Fruit fly (Drosophila melanogaster) whole organism, embryonic: ENCODE measurements around the gene Usp30.

ENCODE experiments used
- Antp ChIP-seq: fragments of 200-800 bp; sonication (Bioruptor generic); optimal IDR thresholded peaks from 3 replicates; lab custom pipeline; 2016; ENCODE audit warnings: missing biosample characterization, missing genetic modification characterization
- Bgb ChIP-seq: fragments of 200-800 bp; sonication (Bioruptor generic); IDR thresholded peaks from 2 replicates; pipeline ENCODE4 v1.3.6; 2022; ENCODE audit warnings: missing biosample characterization, missing genetic modification characterization; ENCODE audit not compliant: partially characterized antibody
- CG10267 ChIP-seq: fragments of 200-800 bp; sonication (Bioruptor generic); optimal IDR thresholded peaks from 2 replicates; lab custom pipeline; 2018; ENCODE audit warnings: missing biosample characterization, mild to moderate bottlenecking, missing genetic modification characterization, moderate library complexity
- CG10543 ChIP-seq: fragments of 200-800 bp; sonication (Bioruptor generic); optimal IDR thresholded peaks from 3 replicates; lab custom pipeline; 2017; ENCODE audit warnings: missing biosample characterization, mild to moderate bottlenecking, missing genetic modification characterization, moderate library complexity
- CG12942 ChIP-seq: fragments of 200-800 bp; sonication (Bioruptor generic); optimal IDR thresholded peaks from 3 replicates; lab custom pipeline; 2016; ENCODE audit warnings: missing biosample characterization, missing genetic modification characterization
- CG14667 ChIP-seq: fragments of 200-800 bp; sonication (Bioruptor generic); IDR thresholded peaks from 2 replicates; pipeline ENCODE4 v1.3.6; 2022; ENCODE audit warnings: missing biosample characterization, missing genetic modification characterization
- CG18599 ChIP-seq: fragments of 200-800 bp; sonication (Bioruptor generic); optimal IDR thresholded peaks from 3 replicates; lab custom pipeline; 2017; ENCODE audit warnings: missing biosample characterization, missing genetic modification characterization, mild to moderate bottlenecking, moderate library complexity, missing genetic modification reagents
- CG31365 ChIP-seq: fragments of 200-800 bp; sonication (Bioruptor generic); optimal IDR thresholded peaks from 2 replicates; lab custom pipeline; 2018; ENCODE audit warnings: missing biosample characterization, mild to moderate bottlenecking, missing genetic modification characterization
- CG7745 ChIP-seq: fragments of 200-800 bp; sonication (Bioruptor generic); optimal IDR thresholded peaks from 2 replicates; lab custom pipeline; 2018; ENCODE audit warnings: missing biosample characterization, mild to moderate bottlenecking, missing genetic modification characterization, moderate library complexity
- CG7928 ChIP-seq: fragments of 200-800 bp; sonication (Bioruptor generic); optimal IDR thresholded peaks from 2 replicates; lab custom pipeline; 2017; ENCODE audit warnings: missing biosample characterization, mild to moderate bottlenecking, missing genetic modification characterization
- CG8388 ChIP-seq: fragments of 200-800 bp; sonication (Bioruptor generic); optimal IDR thresholded peaks from 2 replicates; lab custom pipeline; 2019; ENCODE audit warnings: missing biosample characterization, mild to moderate bottlenecking, missing genetic modification characterization, moderate library complexity
- CG8944 ChIP-seq: fragments of 200-800 bp; sonication (Bioruptor generic); optimal IDR thresholded peaks from 3 replicates; lab custom pipeline; 2016; ENCODE audit warnings: missing biosample characterization, missing genetic modification characterization
- Dad ChIP-seq: fragments of 200-800 bp; sonication (Bioruptor generic); optimal IDR thresholded peaks from 3 replicates; lab custom pipeline; 2016; ENCODE audit warnings: missing biosample characterization, missing genetic modification characterization
- Dbx ChIP-seq: fragments of 200-800 bp; sonication (Bioruptor generic); IDR thresholded peaks from 3 replicates; pipeline ENCODE4 v1.3.6; 2022; ENCODE audit warnings: missing biosample characterization, missing genetic modification characterization
- Dll ChIP-seq: fragments of 200-800 bp; sonication (Bioruptor generic); IDR thresholded peaks from 4 replicates; pipeline ENCODE4 v1.3.6; 2022; ENCODE audit warnings: missing biosample characterization, missing genetic modification characterization; ENCODE audit not compliant: partially characterized antibody
- Dref ChIP-seq: fragments of 200-800 bp; sonication (Bioruptor generic); IDR thresholded peaks from 2 replicates; pipeline ENCODE4 v1.3.6; 2022; ENCODE audit warnings: missing biosample characterization, missing genetic modification characterization
- E2f2 ChIP-seq: fragments of 200-800 bp; sonication (Bioruptor generic); IDR thresholded peaks from 2 replicates; pipeline ENCODE4 v1.3.6; 2022; ENCODE audit warnings: missing biosample characterization, missing genetic modification characterization
- GATAe ChIP-seq: fragments of 200-800 bp; sonication (Bioruptor generic); conservative IDR thresholded peaks from 2 replicates; pipeline ENCODE4 v1.3.6; 2022; ENCODE audit warnings: missing biosample characterization, missing genetic modification characterization
- MESR4 ChIP-seq: fragments of 200-800 bp; sonication (Bioruptor generic); optimal IDR thresholded peaks from 2 replicates; lab custom pipeline; 2018; ENCODE audit warnings: missing biosample characterization, mild to moderate bottlenecking, missing genetic modification characterization, moderate library complexity
- Med ChIP-seq: fragments of 200-800 bp; sonication (Bioruptor generic); peaks from one replicate; lab custom pipeline; 2016; ENCODE audit warnings: missing biosample characterization, missing genetic modification characterization, mild to moderate bottlenecking, inconsistent platforms, moderate library complexity
- Nf-YB ChIP-seq: fragments of 200-800 bp; sonication (Bioruptor generic); optimal IDR thresholded peaks from 3 replicates; lab custom pipeline; 2019; ENCODE audit warnings: missing biosample characterization, mild to moderate bottlenecking, missing genetic modification characterization, moderate library complexity
- Scr ChIP-seq: fragments of 200-800 bp; sonication (Bioruptor generic); IDR thresholded peaks from 2 replicates; pipeline ENCODE4 v1.3.6; 2022; ENCODE audit warnings: missing biosample characterization, missing genetic modification characterization; ENCODE audit not compliant: partially characterized antibody
- Sin3A ChIP-seq: fragments of >200 bp; optimal IDR thresholded peaks from 2 replicates; lab custom pipeline; 2018
- Sry-δ ChIP-seq: fragments of 200-800 bp; sonication (Bioruptor generic); optimal IDR thresholded peaks from 2 replicates; lab custom pipeline; 2016; ENCODE audit warnings: missing biosample characterization, missing genetic modification characterization
- Tbp ChIP-seq: fragments of >200 bp; optimal IDR thresholded peaks from 2 replicates; lab custom pipeline; 2018; ENCODE audit warnings: missing biosample characterization, missing genetic modification characterization
- Xrp1 ChIP-seq: fragments of 200-800 bp; sonication (Bioruptor generic); IDR thresholded peaks from 2 replicates; pipeline ENCODE4 v1.3.6; 2022; ENCODE audit warnings: missing biosample characterization, missing genetic modification characterization
- abd-A ChIP-seq: fragments of 200-800 bp; sonication (Bioruptor generic); optimal IDR thresholded peaks from 3 replicates; lab custom pipeline; 2019; ENCODE audit warnings: missing biosample characterization, mild to moderate bottlenecking, missing genetic modification characterization, moderate library complexity
- ase ChIP-seq: fragments of 200-800 bp; sonication (Bioruptor generic); IDR thresholded peaks from 3 replicates; pipeline ENCODE4 v1.3.6; 2022; ENCODE audit warnings: missing biosample characterization, missing genetic modification characterization
- br ChIP-seq: fragments of >200 bp; optimal IDR thresholded peaks from 2 replicates; lab custom pipeline; 2017
- cas ChIP-seq: fragments of 200-800 bp; sonication (Bioruptor generic); IDR thresholded peaks from 2 replicates; pipeline ENCODE4 v1.3.6; 2022; ENCODE audit warnings: missing biosample characterization, missing genetic modification characterization
- crp ChIP-seq, 2 experiments: fragments of 200-800 bp; sonication (Bioruptor generic); optimal IDR thresholded peaks; 2 replicates in 1 of 2; 3 replicates in 1 of 2; lab custom pipeline; 2017; ENCODE audit warnings: missing biosample characterization in 2 of 2, missing genetic modification characterization in 2 of 2, mild to moderate bottlenecking in 1 of 2, moderate library complexity in 1 of 2
- dmrt11E ChIP-seq: fragments of 200-800 bp; sonication (Bioruptor generic); optimal IDR thresholded peaks from 3 replicates; lab custom pipeline; 2018; ENCODE audit warnings: missing biosample characterization, mild to moderate bottlenecking, missing genetic modification characterization, moderate library complexity
- ewg ChIP-seq: fragments of 200-800 bp; sonication (Bioruptor generic); optimal IDR thresholded peaks from 3 replicates; lab custom pipeline; 2017; ENCODE audit warnings: mild to moderate bottlenecking, missing biosample characterization, missing genetic modification reagents, missing genetic modification characterization
- fd3F ChIP-seq: fragments of 200-800 bp; sonication (Bioruptor generic); optimal IDR thresholded peaks from 2 replicates; lab custom pipeline; 2018; ENCODE audit warnings: missing biosample characterization, mild to moderate bottlenecking, missing genetic modification characterization, moderate library complexity
- gce ChIP-seq: fragments of 200-800 bp; sonication (Bioruptor generic); IDR thresholded peaks from 3 replicates; pipeline ENCODE4 v1.3.6; 2022; ENCODE audit warnings: missing biosample characterization, missing genetic modification characterization
- gcm2 ChIP-seq: fragments of 200-800 bp; sonication (Bioruptor generic); optimal IDR thresholded peaks from 2 replicates; lab custom pipeline; 2016; ENCODE audit warnings: missing biosample characterization, missing genetic modification characterization
- kay ChIP-seq: fragments of 200-800 bp; sonication (Bioruptor generic); optimal IDR thresholded peaks from 2 replicates; lab custom pipeline; 2016; ENCODE audit warnings: missing biosample characterization, missing genetic modification characterization
- lilli ChIP-seq: fragments of 200-800 bp; sonication (Bioruptor generic); optimal IDR thresholded peaks from 3 replicates; lab custom pipeline; 2016; ENCODE audit warnings: missing biosample characterization, missing genetic modification characterization
- lmd ChIP-seq: fragments of 200-800 bp; sonication (Bioruptor generic); IDR thresholded peaks from 2 replicates; pipeline ENCODE4 v1.3.6; 2022; ENCODE audit warnings: missing biosample characterization, missing genetic modification characterization
- mld ChIP-seq: fragments of 200-800 bp; sonication (Bioruptor generic); IDR thresholded peaks from 3 replicates; pipeline ENCODE4 v1.3.6; 2022; ENCODE audit warnings: missing biosample characterization, missing genetic modification characterization; ENCODE audit not compliant: partially characterized antibody
- pb ChIP-seq: fragments of 200-800 bp; sonication (Bioruptor generic); optimal IDR thresholded peaks from 3 replicates; lab custom pipeline; 2016; ENCODE audit warnings: missing biosample characterization, missing genetic modification characterization
- pnt ChIP-seq: fragments of 200-800 bp; sonication (Bioruptor generic); optimal IDR thresholded peaks from 3 replicates; lab custom pipeline; 2016; ENCODE audit warnings: missing biosample characterization, missing genetic modification characterization
- row ChIP-seq: fragments of 200-800 bp; sonication (Bioruptor generic); IDR thresholded peaks from 3 replicates; pipeline ENCODE4 v1.3.6; 2022; ENCODE audit warnings: missing biosample characterization, missing genetic modification characterization
- scrt ChIP-seq: fragments of 200-800 bp; sonication (Bioruptor generic); optimal IDR thresholded peaks from 2 replicates; lab custom pipeline; 2018; ENCODE audit warnings: missing biosample characterization, mild to moderate bottlenecking, missing genetic modification characterization, moderate library complexity
- sens ChIP-seq: fragments of 200-800 bp; sonication (Bioruptor generic); peaks from one replicate; lab custom pipeline; 2016; ENCODE audit warnings: missing biosample characterization, missing genetic modification characterization
- ssp ChIP-seq: fragments of 200-800 bp; sonication (Bioruptor generic); IDR thresholded peaks from 2 replicates; pipeline ENCODE4 v1.3.6; 2022; ENCODE audit warnings: missing biosample characterization, missing genetic modification characterization
- stwl ChIP-seq: fragments of 200-800 bp; sonication (Bioruptor generic); optimal IDR thresholded peaks from 3 replicates; lab custom pipeline; 2018; ENCODE audit warnings: missing biosample characterization, mild to moderate bottlenecking, missing genetic modification characterization, moderate library complexity
- tio ChIP-seq: fragments of 200-800 bp; sonication (Bioruptor generic); optimal IDR thresholded peaks from 2 replicates; lab custom pipeline; 2017; ENCODE audit warnings: missing biosample characterization, missing genetic modification characterization, inconsistent platforms
- tup ChIP-seq: fragments of 200-800 bp; sonication (Bioruptor generic); optimal IDR thresholded peaks from 2 replicates; lab custom pipeline; 2016; ENCODE audit warnings: missing biosample characterization, mild to moderate bottlenecking, missing genetic modification characterization, moderate library complexity

Gene Usp30

dm6 chrX:5873164-5873563 is 6.4 kb downstream of the Usp30 start, which contains the start of gene GAA1 (continued):
- TF ChIP-seq ase (GFP tag; lab: Robert Waterston, UW): no peak
- TF ChIP-seq dmrt11E (tag; lab: Kevin White, UChicago): no peak
- no peak for TF ChIP-seq GATAe (GFP tag; lab: Robert Waterston, UW)
- peak; percentile 69 for TF ChIP-seq Sry-δ (GFP tag; lab: Kevin White, UChicago)
- TF ChIP-seq CG10267 (tag; lab: Kevin White, UChicago): peak; percentile 27
- TF ChIP-seq row (GFP tag; lab: Robert Waterston, UW): peak; percentile 62
- TF ChIP-seq tup (GFP tag; lab: Kevin White, UChicago): no peak
- no peak for TF ChIP-seq gcm2 (GFP tag; lab: Kevin White, UChicago)
- no peak for TF ChIP-seq gce
- no peak for TF ChIP-seq CG31365 (tag; lab: Kevin White, UChicago)
- TF ChIP-seq MESR4 (GFP tag; lab: Kevin White, UChicago): peak; percentile 40
- TF ChIP-seq pb: no peak
- no peak for TF ChIP-seq tio
- no peak for TF ChIP-seq ssp (GFP tag; lab: Robert Waterston, UW)
- no peak for TF ChIP-seq pnt
- TF ChIP-seq Xrp1 (GFP tag; lab: Robert Waterston, UW): peak; percentile 42; the same call in 1 of the 2 replicates
- no peak for TF ChIP-seq Nf-YB (GFP tag; lab: Kevin White, UChicago)
- no peak for TF ChIP-seq Dad (GFP tag; lab: Kevin White, UChicago)
- peak; percentile 96 for TF ChIP-seq mld
- peak; percentile 85 for TF ChIP-seq Scr (GFP tag; lab: Robert Waterston, UW)
- peak; percentile 60 for TF ChIP-seq stwl (tag; lab: Kevin White, UChicago)
- peak; percentile 82 for TF ChIP-seq Dref (GFP tag; lab: Robert Waterston, UW)
- TF ChIP-seq crp (GFP tag; optimal IDR thresholded peaks at IDR 0.05; lab: Kevin White, UChicago): no peak
- TF ChIP-seq CG14667 (GFP tag; lab: Robert Waterston, UW): no peak
- TF ChIP-seq fd3F (GFP tag; lab: Kevin White, UChicago): no peak
- TF ChIP-seq CG7745 (tag; lab: Kevin White, UChicago): no peak
- TF ChIP-seq Bgb (GFP tag; lab: Robert Waterston, UW): peak; percentile 86
- TF ChIP-seq CG8388 (GFP tag; lab: Kevin White, UChicago): no peak
- no peak for TF ChIP-seq CG10543 (GFP tag; lab: Kevin White, UChicago)
- TF ChIP-seq, all 482 proteins: peak for 75

dm6 chrX:5868795-5869194 is 10.8 kb downstream of the Usp30 start, which contains the start of gene CG15764:
CG15764 (plus strand) TSS chrX:5869095.
- no peak for TF ChIP-seq kay (GFP tag; lab: Kevin White, UChicago)
- no peak for TF ChIP-seq CG7928 (GFP tag; lab: Kevin White, UChicago)
- TF ChIP-seq Dbx (GFP tag; lab: Robert Waterston, UW): no peak
- no peak for TF ChIP-seq CG8944 (GFP tag; lab: Kevin White, UChicago)
- no peak for TF ChIP-seq E2f2 (GFP tag; lab: Robert Waterston, UW)
- TF ChIP-seq sens (GFP tag; lab: Kevin White, UChicago): no peak

- TF ChIP-seq Dll (GFP tag; lab: Robert Waterston, UW) (no peak), Med (peak; percentile 73), lmd (GFP tag; lab: Robert Waterston, UW) (0 out of 2 replicates have a peak, but pooled peaks have one; percentile 9), cas (GFP tag; lab: Robert Waterston, UW) (no peak), br (lab: Kevin White, UChicago) (no peak), row (GFP tag; lab: Robert Waterston, UW) (peak; percentile 40; the same call in 1 of the 3 replicates), abd-A (tag; lab: Kevin White, UChicago) (no peak), Sin3A (no peak), CG12942 (GFP tag; lab: Kevin White, UChicago) (no peak), Scr (GFP tag; lab: Robert Waterston, UW) (no peak), ewg (GFP tag; lab: Kevin White, UChicago) (no peak), CG18599 (peak; percentile 62), CG14667 (GFP tag; lab: Robert Waterston, UW) (no peak), scrt (GFP tag; lab: Kevin White, UChicago) (peak; percentile 5), lilli (GFP tag; lab: Kevin White, UChicago) (no peak), Antp (peak; percentile 46), Tbp (GFP tag; lab: Kevin White, UChicago) (no peak)
Observed at dm6 chrX:5866095-5866494, 13.5 kb downstream of the Usp30 start.
